Worm (Caenorhabditis elegans) whole organism, L2 larva: ENCODE results near the gene ssp-34.
"Not testable (repeated sequence)": the region's sequence is repeated elsewhere in the genome, so short reads cannot be mapped to it uniquely, and the experiment has no call there.

Source experiments
- blmp-1 ChIP-seq: sonication (generic microtip); optimal IDR thresholded peaks from 2 replicates; lab custom pipeline; 2017; ENCODE audit warnings: missing genetic modification characterization, mild to moderate bottlenecking, missing compliant biosample characterization, antibody characterized with exemption, moderate library complexity; ENCODE audit not compliant: insufficient read depth
- ceh-16 ChIP-seq: fragments of 150-350 bp; optimal IDR thresholded peaks from 2 replicates; lab custom pipeline; 2014; ENCODE audit warnings: missing biosample characterization, missing genetic modification characterization
- elt-1 ChIP-seq: fragments of 150-350 bp; optimal IDR thresholded peaks from 2 replicates; lab custom pipeline; 2014; ENCODE audit warnings: missing biosample characterization, missing genetic modification characterization
- elt-3 ChIP-seq: sonication (generic microtip); optimal IDR thresholded peaks from 2 replicates; lab custom pipeline; 2017; ENCODE audit warnings: missing biosample characterization, missing genetic modification characterization
- lin-13 ChIP-seq: fragments of 150-350 bp; optimal IDR thresholded peaks from 2 replicates; lab custom pipeline; 2014; ENCODE audit warnings: missing biosample characterization, missing genetic modification reagents, missing genetic modification characterization
- mdl-1 ChIP-seq, 2 experiments: fragments of 150-350 bp in 1 of 2; sonication (generic microtip) in 1 of 2; optimal IDR thresholded peaks; 2 replicates each; lab custom pipeline; 2017; ENCODE audit warnings: missing biosample characterization in 2 of 2, missing genetic modification characterization in 2 of 2
- nhr-12 ChIP-seq: fragments of 150-350 bp; optimal IDR thresholded peaks from 2 replicates; lab custom pipeline; 2014; ENCODE audit warnings: missing biosample characterization, missing genetic modification characterization
- nhr-25 ChIP-seq: fragments of 150-350 bp; sonication (generic microtip); optimal IDR thresholded peaks from 3 replicates; lab custom pipeline; 2014; ENCODE audit warnings: missing biosample characterization, missing genetic modification characterization
- snpc-4 ChIP-seq: fragments of 150-350 bp; optimal IDR thresholded peaks from 2 replicates; lab custom pipeline; 2014; ENCODE audit warnings: missing biosample characterization, missing genetic modification characterization
- zag-1 ChIP-seq: fragments of 150-350 bp; optimal IDR thresholded peaks from 2 replicates; lab custom pipeline; 2014; ENCODE audit warnings: missing biosample characterization, missing genetic modification characterization
- ztf-11 ChIP-seq: sonication (generic microtip); optimal IDR thresholded peaks from 2 replicates; lab custom pipeline; 2017; ENCODE audit warnings: missing biosample characterization, missing genetic modification characterization

- not testable (repeated sequence) for TF ChIP-seq snpc-4; zag-1 (tag; lab: Kevin White, UChicago); blmp-1 (tag; lab: Kevin White, UChicago); elt-1; lin-13 (GFP tag; lab: Kevin White, UChicago); mdl-1 (tag; optimal IDR thresholded peaks at IDR 0.05; lab: Kevin White, UChicago); nhr-12; ztf-11 (tag; lab: Kevin White, UChicago); elt-3; nhr-25 (tag; lab: Kevin White, UChicago); ceh-16
Observed at ce11 chrIV:10751740-10752139, 13.3 kb upstream of the ssp-34 start, which contains the start of gene T25B9.2.
